2 worm cellular contexts compared by ENCODE assay signal in genomic region chrIII:7784201-7784600, ce11.
TF ChIP-seq lines count a peak whose summit lies in the region.

No protein-coding gene starts in this region.

TF ChIP-seq in whole organism, L1 larva, 84 proteins besides CTCF, POLR2A, EP300 and RAD21 (continued from another document):
- TF ChIP-seq snu-23 (GFP tag; optimal IDR thresholded peaks at IDR 0.05; lab: Kevin White, UChicago) (peak; percentile 13), aly-2 (tag; optimal IDR thresholded peaks at IDR 0.05; lab: Kevin White, UChicago) (no peak), vab-15 (tag; optimal IDR thresholded peaks at IDR 0.05; lab: Kevin White, UChicago) (peak; percentile 40), F16B12.6 (tag; optimal IDR thresholded peaks at IDR 0.05; lab: Kevin White, UChicago) (no peak), lsy-2 (tag; optimal IDR thresholded peaks at IDR 0.05; lab: Kevin White, UChicago) (peak; percentile 52 to 61)
TF ChIP-seq in whole organism, L1 larva: peak in this region for 15.

TF ChIP-seq in whole organism, L2 larva, 48 proteins besides CTCF, POLR2A, EP300 and RAD21 (continued from another document):
- TF ChIP-seq sma-9 (GFP tag; optimal IDR thresholded peaks at IDR 0.05; lab: Kevin White, UChicago) (no peak), sma-9 (tag; optimal IDR thresholded peaks at IDR 0.05; lab: Kevin White, UChicago) (no peak), alr-1 (tag; optimal IDR thresholded peaks at IDR 0.05; lab: Kevin White, UChicago) (no peak), nhr-6 (tag; optimal IDR thresholded peaks at IDR 0.05; lab: Kevin White, UChicago) (no peak), dmd-4 (tag; optimal IDR thresholded peaks at IDR 0.05; lab: Kevin White, UChicago) (no peak), mdl-1 (tag; optimal IDR thresholded peaks at IDR 0.05; lab: Kevin White, UChicago) (no peak), C34F6.9 (tag; optimal IDR thresholded peaks at IDR 0.05; lab: Kevin White, UChicago) (peak; percentile 6), ama-1 (optimal IDR thresholded peaks at IDR 0.05; lab: Kevin White, UChicago) (no peak), F13H6.1 (tag; optimal IDR thresholded peaks at IDR 0.05; lab: Kevin White, UChicago) (peak; percentile 9), ceh-16 (tag; optimal IDR thresholded peaks at IDR 0.05; lab: Kevin White, UChicago) (no peak), sma-3 (GFP tag; optimal IDR thresholded peaks at IDR 0.05; lab: Kevin White, UChicago) (no peak), nhr-10 (tag; optimal IDR thresholded peaks at IDR 0.05; lab: Kevin White, UChicago) (no peak), snpc-4 (tag; optimal IDR thresholded peaks at IDR 0.05; lab: Kevin White, UChicago) (no peak), ceh-82 (tag; optimal IDR thresholded peaks at IDR 0.05; lab: Kevin White, UChicago) (no peak), sem-4 (tag; optimal IDR thresholded peaks at IDR 0.05; lab: Kevin White, UChicago) (peak; percentile 54), elt-3 (tag; optimal IDR thresholded peaks at IDR 0.05; lab: Kevin White, UChicago) (no peak), peb-1 (tag; optimal IDR thresholded peaks at IDR 0.05; lab: Kevin White, UChicago) (no peak), nhr-25 (tag; optimal IDR thresholded peaks at IDR 0.05; lab: Kevin White, UChicago) (peak; percentile 9), skn-1 (tag; optimal IDR thresholded peaks at IDR 0.05; lab: Kevin White, UChicago) (no peak), mbf-1 (tag; optimal IDR thresholded peaks at IDR 0.05; lab: Kevin White, UChicago) (no peak), nhr-129 (tag; optimal IDR thresholded peaks at IDR 0.05; lab: Kevin White, UChicago) (no peak), unc-39 (tag; optimal IDR thresholded peaks at IDR 0.05; lab: Kevin White, UChicago) (no peak), nhr-23 (tag; optimal IDR thresholded peaks at IDR 0.05; lab: Kevin White, UChicago) (no peak), Y55F3AM.14 (GFP tag; optimal IDR thresholded peaks at IDR 0.05; lab: Kevin White, UChicago) (no peak), nhr-77 (tag; optimal IDR thresholded peaks at IDR 0.05; lab: Kevin White, UChicago) (no peak), blmp-1 (tag; optimal IDR thresholded peaks at IDR 0.05; lab: Kevin White, UChicago; ENCODE audit: insufficient read depth) (no peak), egl-27 (tag; optimal IDR thresholded peaks at IDR 0.05; lab: Kevin White, UChicago) (no peak), ztf-11 (tag; optimal IDR thresholded peaks at IDR 0.05; lab: Kevin White, UChicago) (no peak), ztf-1 (GFP tag; conservative IDR thresholded peaks at IDR 0.05; lab: Robert Waterston, UW) (no peak), fos-1 (tag; optimal IDR thresholded peaks at IDR 0.05; lab: Kevin White, UChicago) (no peak), nhr-21 (tag; optimal IDR thresholded peaks at IDR 0.05; lab: Kevin White, UChicago) (no peak)
